Worm (Caenorhabditis elegans) whole organism, young adult: Measurements from ENCODE around the gene E02C12.6.

Source experiments
- B0019.2 ChIP-seq: fragments of 200-800 bp; sonication (Bioruptor generic); conservative IDR thresholded peaks from 2 replicates; pipeline ENCODE4 v1.3.6; 2022; ENCODE audit warnings: missing genetic modification reagents, missing genetic modification characterization, missing compliant biosample characterization
- B0035.1 ChIP-seq: sonication (generic microtip); optimal IDR thresholded peaks from 2 replicates; lab custom pipeline; 2016; ENCODE audit warnings: missing genetic modification characterization, mild to moderate bottlenecking, missing compliant biosample characterization, missing genotype, missing genetic modification reagents
- B0261.1 ChIP-seq: sonication (generic microtip); optimal IDR thresholded peaks from 2 replicates; lab custom pipeline; 2016; ENCODE audit warnings: mild to moderate bottlenecking, missing genetic modification characterization, moderate library complexity, missing compliant biosample characterization
- C06A6.2 ChIP-seq: fragments of 200-800 bp; sonication (Bioruptor generic); conservative IDR thresholded peaks from 2 replicates; pipeline ENCODE4 v1.3.6; 2022; ENCODE audit warnings: missing genetic modification characterization, missing compliant biosample characterization
- D2030.7 ChIP-seq: fragments of 200-800 bp; sonication (Bioruptor generic); IDR thresholded peaks from 2 replicates; pipeline ENCODE4 v1.3.6; 2022; ENCODE audit warnings: missing genetic modification reagents, missing genetic modification characterization, missing compliant biosample characterization
- F10E7.11 ChIP-seq: sonication (generic microtip); optimal IDR thresholded peaks from 2 replicates; lab custom pipeline; 2017; ENCODE audit warnings: mild to moderate bottlenecking, missing genetic modification characterization, moderate library complexity, missing compliant biosample characterization
- F37B4.10 ChIP-seq: fragments of 200-800 bp; sonication (Bioruptor generic); IDR thresholded peaks from 2 replicates; pipeline ENCODE4 v1.3.6; 2022; ENCODE audit warnings: missing genetic modification characterization, missing compliant biosample characterization
- F52B5.7 ChIP-seq: sonication (generic microtip); optimal IDR thresholded peaks from 2 replicates; lab custom pipeline; 2016; ENCODE audit warnings: mild to moderate bottlenecking, missing genetic modification characterization, missing compliant biosample characterization
- F55B11.4 ChIP-seq: sonication (generic microtip); optimal IDR thresholded peaks from 2 replicates; lab custom pipeline; 2016; ENCODE audit warnings: missing compliant biosample characterization, missing genetic modification characterization, borderline replicate concordance; ENCODE audit not compliant: insufficient read depth
- K11D2.4 ChIP-seq: fragments of 200-800 bp; sonication (Bioruptor generic); IDR thresholded peaks from 2 replicates; pipeline ENCODE4 v1.3.6; 2022; ENCODE audit warnings: missing genetic modification reagents, missing genetic modification characterization, missing compliant biosample characterization
- Y53F4B.3 ChIP-seq: fragments of 200-800 bp; sonication (Bioruptor generic); IDR thresholded peaks from 2 replicates; pipeline ENCODE4 v1.3.6; 2022; ENCODE audit warnings: missing genetic modification reagents, missing genetic modification characterization, missing compliant biosample characterization
- Y53G8AR.9 ChIP-seq: fragments of 200-800 bp; sonication (Bioruptor generic); conservative IDR thresholded peaks from 2 replicates; pipeline ENCODE4 v1.3.6; 2022; ENCODE audit warnings: missing genetic modification reagents, missing genetic modification characterization, missing compliant biosample characterization
- Y95B8A.8 ChIP-seq: fragments of 200-800 bp; sonication (Bioruptor generic); IDR thresholded peaks from 2 replicates; pipeline ENCODE4 v1.3.6; 2022; ENCODE audit warnings: missing genetic modification reagents, missing genetic modification characterization, missing compliant biosample characterization
- ama-1 ChIP-seq, 3 experiments: fragments of 150-350 bp in 1 of 3; sonication (generic microtip) in 2 of 3; optimal IDR thresholded peaks; 2 replicates each; lab custom pipeline; 2014 to 2018; ENCODE audit warnings: missing biosample characterization in 2 of 3, missing genetic modification characterization in 2 of 3, missing genetic modification reagents in 2 of 3
- aptf-3 ChIP-seq: fragments of 200-800 bp; sonication (Bioruptor generic); IDR thresholded peaks from 2 replicates; pipeline ENCODE4 v1.3.6; 2022; ENCODE audit warnings: missing genetic modification characterization, missing compliant biosample characterization
- attf-3 ChIP-seq: fragments of 200-800 bp; sonication (Bioruptor generic); conservative IDR thresholded peaks from 2 replicates; pipeline ENCODE4 v1.3.6; 2022; ENCODE audit warnings: missing genetic modification reagents, missing genetic modification characterization, missing compliant biosample characterization
- attf-6 ChIP-seq: fragments of 200-800 bp; sonication (Bioruptor generic); IDR thresholded peaks from 2 replicates; pipeline ENCODE4 v1.3.6; 2022; ENCODE audit warnings: missing genetic modification reagents, missing genetic modification characterization, missing compliant biosample characterization
- bed-2 ChIP-seq: fragments of 200-800 bp; sonication (Bioruptor generic); IDR thresholded peaks from 2 replicates; pipeline ENCODE4 v1.3.6; 2022; ENCODE audit warnings: missing genetic modification reagents, missing genetic modification characterization, missing compliant biosample characterization
- cebp-2 ChIP-seq: fragments of 200-800 bp; sonication (Bioruptor generic); IDR thresholded peaks from 2 replicates; pipeline ENCODE4 v1.3.6; 2022; ENCODE audit warnings: missing genetic modification characterization, missing compliant biosample characterization
- ceh-100 ChIP-seq: fragments of 200-800 bp; sonication (Bioruptor generic); IDR thresholded peaks from 2 replicates; pipeline ENCODE4 v1.3.6; 2022; ENCODE audit warnings: missing genetic modification reagents, missing genetic modification characterization, missing compliant biosample characterization
- ceh-40 ChIP-seq: fragments of 200-800 bp; sonication (Bioruptor generic); IDR thresholded peaks from 2 replicates; pipeline ENCODE4 v1.3.6; 2022; ENCODE audit warnings: missing genetic modification characterization, missing compliant biosample characterization
- dox-1 ChIP-seq: fragments of 200-800 bp; sonication (Bioruptor generic); IDR thresholded peaks from 2 replicates; pipeline ENCODE4 v1.3.6; 2022; ENCODE audit warnings: missing genetic modification reagents, missing genetic modification characterization, missing compliant biosample characterization
- efl-1 ChIP-seq: fragments of 150-350 bp; optimal IDR thresholded peaks from 2 replicates; lab custom pipeline; 2014; ENCODE audit warnings: missing biosample characterization, missing genetic modification reagents, missing genetic modification characterization
- egrh-3 ChIP-seq: fragments of 200-800 bp; sonication (Bioruptor generic); IDR thresholded peaks from 2 replicates; pipeline ENCODE4 v1.3.6; 2022; ENCODE audit warnings: missing genetic modification reagents, missing genetic modification characterization, missing compliant biosample characterization
- ekl-4 ChIP-seq: fragments of 200-800 bp; sonication (Bioruptor generic); IDR thresholded peaks from 2 replicates; pipeline ENCODE4 v1.3.6; 2022; ENCODE audit warnings: missing genetic modification reagents, missing genetic modification characterization, missing compliant biosample characterization
- fkh-3 ChIP-seq: sonication (generic microtip); optimal IDR thresholded peaks from 2 replicates; lab custom pipeline; 2016; ENCODE audit warnings: mild to moderate bottlenecking, missing genetic modification characterization, missing compliant biosample characterization
- hlh-12 ChIP-seq: sonication (generic microtip); optimal IDR thresholded peaks from 2 replicates; lab custom pipeline; 2016; ENCODE audit warnings: missing genetic modification characterization, missing compliant biosample characterization
- hlh-26 ChIP-seq: fragments of 200-800 bp; sonication (Bioruptor generic); conservative IDR thresholded peaks from 2 replicates; pipeline ENCODE4 v1.3.6; 2022; ENCODE audit warnings: missing genetic modification reagents, missing genetic modification characterization, missing compliant biosample characterization
- hmg-1.2 ChIP-seq: fragments of 200-800 bp; sonication (Bioruptor generic); IDR thresholded peaks from 2 replicates; pipeline ENCODE4 v1.3.6; 2022; ENCODE audit warnings: missing genetic modification reagents, missing genetic modification characterization, missing compliant biosample characterization
- hmg-20 ChIP-seq: fragments of 200-800 bp; sonication (Bioruptor generic); IDR thresholded peaks from 2 replicates; pipeline ENCODE4 v1.3.6; 2022; ENCODE audit warnings: missing genetic modification reagents, missing genetic modification characterization, missing compliant biosample characterization
- hsf-1 ChIP-seq: fragments of 200-800 bp; sonication (Bioruptor generic); IDR thresholded peaks from 2 replicates; pipeline ENCODE4 v1.3.6; 2022; ENCODE audit warnings: missing genetic modification reagents, missing genetic modification characterization, missing compliant biosample characterization
- let-526 ChIP-seq: fragments of 200-800 bp; sonication (Bioruptor generic); IDR thresholded peaks from 2 replicates; pipeline ENCODE4 v1.3.6; 2022; ENCODE audit warnings: missing genetic modification reagents, missing genetic modification characterization, missing compliant biosample characterization
- lir-1 ChIP-seq: fragments of 200-800 bp; sonication (Bioruptor generic); conservative IDR thresholded peaks from 2 replicates; pipeline ENCODE4 v1.3.6; 2022; ENCODE audit warnings: missing genetic modification reagents, missing genetic modification characterization, missing compliant biosample characterization
- lsl-1 ChIP-seq: fragments of 200-800 bp; sonication (Bioruptor generic); optimal IDR thresholded peaks from 2 replicates; lab custom pipeline; 2018; ENCODE audit warnings: mild to moderate bottlenecking, missing genetic modification characterization, moderate library complexity, missing compliant biosample characterization
- madf-10 ChIP-seq: sonication (generic microtip); optimal IDR thresholded peaks from 2 replicates; lab custom pipeline; 2016; ENCODE audit warnings: mild to moderate bottlenecking, missing genetic modification characterization, missing compliant biosample characterization
- madf-6 ChIP-seq: fragments of 200-800 bp; sonication (Bioruptor generic); IDR thresholded peaks from 2 replicates; pipeline ENCODE4 v1.3.6; 2022; ENCODE audit warnings: missing genetic modification reagents, missing genetic modification characterization, missing compliant biosample characterization
- nfya-2 ChIP-seq: fragments of 200-800 bp; sonication (Bioruptor generic); IDR thresholded peaks from 2 replicates; pipeline ENCODE4 v1.3.6; 2022; ENCODE audit warnings: missing genetic modification reagents, missing genetic modification characterization, missing compliant biosample characterization
- nfyb-1 ChIP-seq: fragments of 200-800 bp; sonication (Bioruptor generic); IDR thresholded peaks from 2 replicates; pipeline ENCODE4 v1.3.6; 2022; ENCODE audit warnings: missing genetic modification reagents, missing genetic modification characterization, missing compliant biosample characterization
- pbrm-1 ChIP-seq: fragments of 200-800 bp; sonication (Bioruptor generic); IDR thresholded peaks from 2 replicates; pipeline ENCODE4 v1.3.6; 2022; ENCODE audit warnings: missing genetic modification reagents, missing genetic modification characterization, missing compliant biosample characterization
- rcor-1 ChIP-seq: fragments of 200-800 bp; sonication (Bioruptor generic); IDR thresholded peaks from 2 replicates; pipeline ENCODE4 v1.3.6; 2022; ENCODE audit warnings: missing genetic modification reagents, missing genetic modification characterization, missing compliant biosample characterization
- rpc-1 ChIP-seq, 2 experiments: fragments of 150-350 bp in 1 of 2; sonication (generic microtip) in 1 of 2; optimal IDR thresholded peaks; 2 replicates each; lab custom pipeline; 2014 to 2018; ENCODE audit warnings: missing biosample characterization in 1 of 2, missing genetic modification characterization in 1 of 2, missing genetic modification reagents in 1 of 2, missing genotype in 1 of 2
- snpc-1.1 ChIP-seq: sonication (generic microtip); optimal IDR thresholded peaks from 2 replicates; lab custom pipeline; 2017; ENCODE audit warnings: missing genetic modification characterization, mild to moderate bottlenecking, missing compliant biosample characterization, antibody characterized with exemption, moderate library complexity, missing genotype, missing genetic modification reagents; ENCODE audit not compliant: insufficient read depth
- snpc-3.4 ChIP-seq: sonication (generic microtip); optimal IDR thresholded peaks from 2 replicates; lab custom pipeline; 2017; ENCODE audit warnings: missing genetic modification characterization, mild to moderate bottlenecking, missing compliant biosample characterization, antibody characterized with exemption, moderate library complexity, missing genotype, missing genetic modification reagents
- sptf-2 ChIP-seq: fragments of 200-800 bp; sonication (Bioruptor generic); optimal IDR thresholded peaks from 2 replicates; lab custom pipeline; 2018; ENCODE audit warnings: mild to moderate bottlenecking, missing genetic modification characterization, missing compliant biosample characterization
- unc-130 ChIP-seq: sonication (generic microtip); optimal IDR thresholded peaks from 2 replicates; lab custom pipeline; 2016; ENCODE audit warnings: missing genetic modification reagents, missing genetic modification characterization, missing compliant biosample characterization
- ztf-26 ChIP-seq: sonication (generic microtip); optimal IDR thresholded peaks from 2 replicates; lab custom pipeline; 2017; ENCODE audit warnings: missing genetic modification characterization, missing compliant biosample characterization

Gene E02C12.6

ce11 chrV:9342965-9343628 is 27.8 kb downstream of the E02C12.6 start (continued):
- TF ChIP-seq ama-1 (optimal IDR thresholded peaks at IDR 0.05; lab: Kevin White, UChicago): peak; percentile 85
- peak in 1 of 2 experiments; percentile 45 for TF ChIP-seq ama-1 (GFP tag; optimal IDR thresholded peaks at IDR 0.05; lab: Kevin White, UChicago)
- no peak for TF ChIP-seq B0035.1 (tag; lab: Kevin White, UChicago)
- no peak for TF ChIP-seq sptf-2
- TF ChIP-seq snpc-3.4: no peak
- TF ChIP-seq hlh-12 (tag; lab: Kevin White, UChicago): no peak
- no peak for TF ChIP-seq rpc-1 (optimal IDR thresholded peaks at IDR 0.05; lab: Kevin White, UChicago)
- no peak for TF ChIP-seq rpc-1 (tag; optimal IDR thresholded peaks at IDR 0.05; lab: Kevin White, UChicago)
- TF ChIP-seq madf-10 (tag; lab: Kevin White, UChicago): no peak
- peak; percentile 74; the same call in 1 of the 2 replicates for TF ChIP-seq cebp-2 (GFP tag; lab: Robert Waterston, UW)
- TF ChIP-seq unc-130 (GFP tag; lab: Kevin White, UChicago): no peak
- TF ChIP-seq dox-1 (GFP tag; lab: Robert Waterston, UW): peak; percentile 91
- TF ChIP-seq ztf-26 (tag; lab: Kevin White, UChicago): no peak
- TF ChIP-seq ekl-4 (GFP tag; lab: Robert Waterston, UW): peak; percentile 77
- peak; percentile 31; the same call in 1 of the 2 replicates for TF ChIP-seq egrh-3 (GFP tag; lab: Robert Waterston, UW)
- no peak for TF ChIP-seq hlh-26 (GFP tag; lab: Robert Waterston, UW)
- no peak for TF ChIP-seq F52B5.7
- 0 out of 2 replicates have a peak, but pooled peaks have one; percentile 27 for TF ChIP-seq lir-1 (GFP tag; lab: Robert Waterston, UW)
- peak; percentile 92 for TF ChIP-seq Y53G8AR.9 (GFP tag; lab: Robert Waterston, UW)
- peak; percentile 15 for TF ChIP-seq snpc-1.1 (tag; lab: Kevin White, UChicago)
- TF ChIP-seq hmg-20 (GFP tag; lab: Robert Waterston, UW): peak; percentile 51; the same call in 1 of the 2 replicates
- TF ChIP-seq hsf-1 (GFP tag; lab: Robert Waterston, UW): peak; percentile 43; the same call in 1 of the 2 replicates
- TF ChIP-seq fkh-3 (tag; lab: Kevin White, UChicago): no peak
- no peak for TF ChIP-seq F55B11.4 (tag; lab: Kevin White, UChicago)
- TF ChIP-seq ceh-40 (GFP tag; lab: Robert Waterston, UW): 0 out of 2 replicates have a peak, but pooled peaks have one; percentile 76
- no peak for TF ChIP-seq F10E7.11 (tag; lab: Kevin White, UChicago)
- peak; percentile 56 for TF ChIP-seq hmg-1.2 (GFP tag; lab: Robert Waterston, UW)
- TF ChIP-seq lsl-1: peak; percentile 32
- TF ChIP-seq rcor-1 (GFP tag; lab: Robert Waterston, UW): peak; percentile 62; the same call in 1 of the 2 replicates
- 0 out of 2 replicates have a peak, but pooled peaks have one; percentile 30 for TF ChIP-seq F37B4.10
- no peak for TF ChIP-seq efl-1
- TF ChIP-seq Y53F4B.3: no peak
- no peak for TF ChIP-seq B0261.1 (tag; lab: Kevin White, UChicago)
- peak; percentile 74 for TF ChIP-seq pbrm-1 (GFP tag; lab: Robert Waterston, UW)

ce11 chrV:9342282-9342681 is 28.6 kb downstream of the E02C12.6 start:
- TF ChIP-seq ceh-100 (GFP tag; lab: Robert Waterston, UW) (peak; percentile 59; the same call in 1 of the 2 replicates), pbrm-1 (GFP tag; lab: Robert Waterston, UW) (peak; percentile 87), nfyb-1 (GFP tag; lab: Robert Waterston, UW) (peak; percentile 87), K11D2.4 (GFP tag; lab: Robert Waterston, UW) (peak; percentile 93), attf-3 (GFP tag; lab: Robert Waterston, UW) (peak; percentile 42; the same call in 1 of the 2 replicates), D2030.7 (peak; percentile 37), madf-6 (GFP tag; lab: Robert Waterston, UW) (peak; percentile 70), C06A6.2 (GFP tag; lab: Robert Waterston, UW) (peak; percentile 75), aptf-3 (0 out of 2 replicates have a peak, but pooled peaks have one; percentile 58), F37B4.10 (peak; percentile 94; the same call in 1 of the 2 replicates), nfya-2 (GFP tag; lab: Robert Waterston, UW) (peak; percentile 85; the same call in 1 of the 2 replicates), let-526 (GFP tag; lab: Robert Waterston, UW) (peak; percentile 72; the same call in 1 of the 2 replicates), B0019.2 (GFP tag; lab: Robert Waterston, UW) (0 out of 2 replicates have a peak, but pooled peaks have one; percentile 17), Y95B8A.8 (GFP tag; lab: Robert Waterston, UW) (peak; percentile 93), Y53G8AR.9 (GFP tag; lab: Robert Waterston, UW) (peak; percentile 97), attf-6 (GFP tag; lab: Robert Waterston, UW) (peak; percentile 75), bed-2 (GFP tag; lab: Robert Waterston, UW) (0 out of 2 replicates have a peak, but pooled peaks have one; percentile 15), hsf-1 (GFP tag; lab: Robert Waterston, UW) (peak; percentile 70)
